Worm (Caenorhabditis elegans): ENCODE measurements around the gene prp-6.

The prp-6 gene

DNA sequence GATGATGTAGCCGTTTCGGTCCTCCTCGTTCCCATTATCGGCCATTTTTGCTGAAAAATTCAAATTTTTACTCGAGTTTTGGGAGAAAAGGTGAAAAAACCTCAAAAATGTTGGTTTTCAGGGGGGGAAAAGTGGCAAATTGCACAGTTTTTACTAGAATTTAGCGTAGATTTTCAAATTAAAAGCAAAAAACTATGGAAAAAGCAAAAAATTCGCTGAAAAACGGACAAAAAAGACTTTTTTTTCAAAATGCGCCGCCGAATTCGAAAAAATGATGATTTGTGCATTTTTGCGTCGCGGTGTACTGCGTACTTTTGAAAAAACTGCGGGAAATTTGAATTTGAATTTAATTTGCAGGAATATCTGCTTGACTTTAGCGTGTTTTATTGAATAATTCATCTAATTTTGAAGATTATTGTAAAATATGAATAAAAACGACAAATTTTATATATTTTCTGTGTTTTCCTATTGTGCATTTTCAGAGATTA, 63.9 kb downstream of the prp-6 start, which contains the start of gene Y59A8B.12:
TSS of gene Y59A8B.12 (minus strand) at position 51 of the 488 bp plus-strand sequence.
- TF ChIP-seq gei-17 (GFP tag; optimal IDR thresholded peaks at IDR 0.05): no peak
- TF ChIP-seq F55B11.4 (tag; optimal IDR thresholded peaks at IDR 0.05; ENCODE audit: borderline replicate concordance, insufficient read depth): no peak
- TF ChIP-seq aptf-3 (GFP tag; IDR thresholded peaks at IDR 0.05): no peak
- peak; percentile 27 for TF ChIP-seq efl-1 (GFP tag; optimal IDR thresholded peaks at IDR 0.05)
- peak; percentile 54 for TF ChIP-seq lin-54 (GFP tag; optimal IDR thresholded peaks at IDR 0.05)
- TF ChIP-seq K12H6.12 (tag; optimal IDR thresholded peaks at IDR 0.05): no peak
- no peak for TF ChIP-seq rpc-1 (optimal IDR thresholded peaks at IDR 0.05)
- TF ChIP-seq rpc-1 (tag; optimal IDR thresholded peaks at IDR 0.05): no peak
- TF ChIP-seq tbp1 (GFP tag; optimal IDR thresholded peaks at IDR 0.05): no peak
- TF ChIP-seq ekl-4 (GFP tag; IDR thresholded peaks at IDR 0.05): no peak
- TF ChIP-seq lin-40 (tag; optimal IDR thresholded peaks at IDR 0.05): no peak
- TF ChIP-seq F22D6.2 (tag; optimal IDR thresholded peaks at IDR 0.05): no peak
- no peak for TF ChIP-seq ceh-100 (GFP tag; IDR thresholded peaks at IDR 0.05)
- no peak for TF ChIP-seq tbx-9 (tag; optimal IDR thresholded peaks at IDR 0.05; ENCODE audit: borderline replicate concordance)

ce11 chrV:18086783-18087182, 64.5 kb downstream of the prp-6 start, which contains the start of gene slr-2:
Gene slr-2 (plus strand): TSS chrV:18087123.
- no peak for TF ChIP-seq madf-10 (tag; optimal IDR thresholded peaks at IDR 0.05)
- no peak for TF ChIP-seq B0261.1 (tag; optimal IDR thresholded peaks at IDR 0.05)
- peak; percentile 96 for TF ChIP-seq mcd-1 (GFP tag; IDR thresholded peaks at IDR 0.05)
- no peak for TF ChIP-seq ztf-26 (tag; optimal IDR thresholded peaks at IDR 0.05)
- no peak for TF ChIP-seq ZK185.1 (tag; optimal IDR thresholded peaks at IDR 0.05; ENCODE audit: poor library complexity, severe bottlenecking)
- TF ChIP-seq nhr-120 (GFP tag; IDR thresholded peaks at IDR 0.05): no peak
- no peak for TF ChIP-seq somi-1 (GFP tag; optimal IDR thresholded peaks at IDR 0.05)
- no peak for TF ChIP-seq ets-4 (GFP tag; optimal IDR thresholded peaks at IDR 0.05)
- TF ChIP-seq Y53F4B.3 (GFP tag; IDR thresholded peaks at IDR 0.05): no peak
- no peak for TF ChIP-seq nfya-1 (tag; optimal IDR thresholded peaks at IDR 0.05; ENCODE audit: borderline replicate concordance, insufficient read depth)
- peak in 2 of 3 experiments; percentile 33 to 88 for TF ChIP-seq lin-35 (GFP tag; optimal IDR thresholded peaks at IDR 0.05)
- no peak for TF ChIP-seq attf-6 (GFP tag; IDR thresholded peaks at IDR 0.05)
- no peak for TF ChIP-seq rcor-1 (GFP tag; IDR thresholded peaks at IDR 0.05)
- TF ChIP-seq hsf-1 (GFP tag; IDR thresholded peaks at IDR 0.05): no peak
- no peak for TF ChIP-seq ceh-100 (GFP tag; IDR thresholded peaks at IDR 0.05)
- TF ChIP-seq rpc-1 (optimal IDR thresholded peaks at IDR 0.05): no peak
- no peak for TF ChIP-seq rpc-1 (tag; optimal IDR thresholded peaks at IDR 0.05)
- no peak for TF ChIP-seq sdz-38 (tag; optimal IDR thresholded peaks at IDR 0.05)
- TF ChIP-seq efl-1 (GFP tag; optimal IDR thresholded peaks at IDR 0.05): peak; percentile 84
- no peak for TF ChIP-seq zim-3 (tag; optimal IDR thresholded peaks at IDR 0.05)
- no peak for TF ChIP-seq B0336.3 (GFP tag; IDR thresholded peaks at IDR 0.05)
- no peak for TF ChIP-seq egl-18 (GFP tag; IDR thresholded peaks at IDR 0.05)
- peak; percentile 13 for TF ChIP-seq lin-40 (tag; optimal IDR thresholded peaks at IDR 0.05)
- TF ChIP-seq nhr-179 (tag; optimal IDR thresholded peaks at IDR 0.05): no peak
- TF ChIP-seq lin-54 (GFP tag; optimal IDR thresholded peaks at IDR 0.05): peak; percentile 91
- no peak for TF ChIP-seq ama-1 (optimal IDR thresholded peaks at IDR 0.05)
- TF ChIP-seq ama-1 (GFP tag; optimal IDR thresholded peaks at IDR 0.05): no peak
- no peak for TF ChIP-seq ekl-4 (GFP tag; IDR thresholded peaks at IDR 0.05)
- TF ChIP-seq F10E7.11 (tag; optimal IDR thresholded peaks at IDR 0.05): no peak
- TF ChIP-seq lsl-1 (GFP tag; optimal IDR thresholded peaks at IDR 0.05): no peak
- no peak for TF ChIP-seq F23B12.7 (tag; optimal IDR thresholded peaks at IDR 0.05; ENCODE audit: insufficient read depth)
- no peak for TF ChIP-seq F39B2.1 (GFP tag; IDR thresholded peaks at IDR 0.05)
- TF ChIP-seq hrde-1 (tag; optimal IDR thresholded peaks at IDR 0.05; ENCODE audit: borderline replicate concordance): no peak
- TF ChIP-seq dpl-1 (GFP tag; optimal IDR thresholded peaks at IDR 0.05): peak; percentile 69
- no peak for TF ChIP-seq lin-26 (GFP tag; IDR thresholded peaks at IDR 0.05)
- TF ChIP-seq atf-7 (tag; optimal IDR thresholded peaks at IDR 0.05): no peak
- no peak for TF ChIP-seq C17E4.6 (GFP tag; IDR thresholded peaks at IDR 0.05)
- TF ChIP-seq lag-1 (GFP tag; IDR thresholded peaks at IDR 0.05): no peak
- TF ChIP-seq madf-6 (GFP tag; IDR thresholded peaks at IDR 0.05): no peak
- no peak for TF ChIP-seq xnd-1 (tag; optimal IDR thresholded peaks at IDR 0.05)
- no peak for TF ChIP-seq nhr-80 (tag; optimal IDR thresholded peaks at IDR 0.05)

Data from whole organism, young adult.